Worm (Caenorhabditis elegans): Measurements from ENCODE around the gene wdr-48.

wdr-48 gene

ce11 chrIII:4542362-4542931, 36.2 kb upstream of the wdr-48 start, which contains the start of the genes mrps-34 and cisd-3.1 (continued):
- no peak for TF ChIP-seq fkh-8 (tag; optimal IDR thresholded peaks at IDR 0.05)
- TF ChIP-seq pag-3 (tag; optimal IDR thresholded peaks at IDR 0.05; ENCODE audit: borderline replicate concordance, insufficient read depth): no peak
- TF ChIP-seq lir-3 (tag; optimal IDR thresholded peaks at IDR 0.05; ENCODE audit: poor library complexity): no peak
- no peak for TF ChIP-seq nhr-11 (tag; optimal IDR thresholded peaks at IDR 0.05)
- TF ChIP-seq nhr-47 (tag; optimal IDR thresholded peaks at IDR 0.05): no peak
- no peak for TF ChIP-seq mab-9 (GFP tag; IDR thresholded peaks at IDR 0.05)
- TF ChIP-seq nhr-237 (tag; optimal IDR thresholded peaks at IDR 0.05): no peak
- no peak for TF ChIP-seq elt-2 (tag; optimal IDR thresholded peaks at IDR 0.05)
- TF ChIP-seq nhr-12 (tag; optimal IDR thresholded peaks at IDR 0.05): no peak
- no peak for TF ChIP-seq ceh-8 (GFP tag; optimal IDR thresholded peaks at IDR 0.05)
- no peak for TF ChIP-seq aly-2 (tag; optimal IDR thresholded peaks at IDR 0.05)
- no peak for TF ChIP-seq nhr-90 (tag; optimal IDR thresholded peaks at IDR 0.05; ENCODE audit: poor library complexity)
- TF ChIP-seq tlp-1 (tag; optimal IDR thresholded peaks at IDR 0.05): no peak
- TF ChIP-seq mep-1 (tag; optimal IDR thresholded peaks at IDR 0.05): no peak

ce11 chrIII:4544959-4545358, 33.7 kb upstream of the wdr-48 start, which contains the start of gene M88.3:
Gene M88.3 (minus strand): TSS chrIII:4545059.
- TF ChIP-seq lin-35 (GFP tag; optimal IDR thresholded peaks at IDR 0.05) (no peak), skn-1 (tag; optimal IDR thresholded peaks at IDR 0.05) (no peak), isw-1 (GFP tag; IDR thresholded peaks at IDR 0.05) (no peak), unc-62 (GFP tag; optimal IDR thresholded peaks at IDR 0.05) (no peak), ceh-82 (tag; optimal IDR thresholded peaks at IDR 0.05) (no peak), aly-2 (tag; optimal IDR thresholded peaks at IDR 0.05) (no peak), nhr-90 (tag; optimal IDR thresholded peaks at IDR 0.05; ENCODE audit: poor library complexity) (no peak), sup-37 (GFP tag; optimal IDR thresholded peaks at IDR 0.05) (no peak), ceh-88 (GFP tag; IDR thresholded peaks at IDR 0.05) (no peak), swsn-7 (tag; optimal IDR thresholded peaks at IDR 0.05) (no peak), ceh-90 (tag; optimal IDR thresholded peaks at IDR 0.05) (no peak), ceh-8 (GFP tag; optimal IDR thresholded peaks at IDR 0.05) (no peak), efl-1 (optimal IDR thresholded peaks at IDR 0.05) (no peak), efl-1 (GFP tag; optimal IDR thresholded peaks at IDR 0.05 in 1 of 2) (no peak), snpc-4 (tag; optimal IDR thresholded peaks at IDR 0.05) (no peak), C16A3.4 (tag; optimal IDR thresholded peaks at IDR 0.05) (no peak)

ce11 chrIII:4548739-4549138, 29.9 kb upstream of the wdr-48 start, which contains the start of gene M88.4:
Gene M88.4 (plus strand): TSS chrIII:4549039.
- TF ChIP-seq ets-5 (GFP tag; IDR thresholded peaks at IDR 0.05): no peak
- TF ChIP-seq fos-1 (tag; optimal IDR thresholded peaks at IDR 0.05): no peak
- TF ChIP-seq pqm-1 (tag; optimal IDR thresholded peaks at IDR 0.05): no peak
- no peak for TF ChIP-seq snu-23 (GFP tag; optimal IDR thresholded peaks at IDR 0.05)
- TF ChIP-seq unc-98 (GFP tag; IDR thresholded peaks at IDR 0.05): no peak
- TF ChIP-seq fkh-8 (tag; optimal IDR thresholded peaks at IDR 0.05): no peak
- TF ChIP-seq nhr-47 (tag; optimal IDR thresholded peaks at IDR 0.05): no peak
- no peak for TF ChIP-seq egl-13 (tag; optimal IDR thresholded peaks at IDR 0.05)
- TF ChIP-seq unc-86 (tag; optimal IDR thresholded peaks at IDR 0.05): no peak
- no peak for TF ChIP-seq mdl-1 (tag; optimal IDR thresholded peaks at IDR 0.05)
- TF ChIP-seq C16A3.4 (tag; optimal IDR thresholded peaks at IDR 0.05): no peak
- no peak for TF ChIP-seq mef-2 (tag; optimal IDR thresholded peaks at IDR 0.05)

ce11 chrIII:4551963-4552362, 26.7 kb upstream of the wdr-48 start:
- TF ChIP-seq aly-2 (tag; optimal IDR thresholded peaks at IDR 0.05) (no peak), unc-86 (tag; optimal IDR thresholded peaks at IDR 0.05) (no peak), F16B12.6 (tag; optimal IDR thresholded peaks at IDR 0.05) (no peak), efl-3 (GFP tag; optimal IDR thresholded peaks at IDR 0.05) (no peak), pqm-1 (tag; optimal IDR thresholded peaks at IDR 0.05) (no peak), nhr-77 (tag; optimal IDR thresholded peaks at IDR 0.05) (peak; percentile 83), fkh-8 (tag; optimal IDR thresholded peaks at IDR 0.05) (peak; percentile 69), sup-37 (GFP tag; optimal IDR thresholded peaks at IDR 0.05) (no peak), grh-1 (GFP tag; IDR thresholded peaks at IDR 0.05) (no peak), skn-1 (tag; optimal IDR thresholded peaks at IDR 0.05) (peak; percentile 67), irx-1 (tag; optimal IDR thresholded peaks at IDR 0.05) (peak; percentile 14), vab-15 (tag; optimal IDR thresholded peaks at IDR 0.05) (no peak), fkh-4 (tag; optimal IDR thresholded peaks at IDR 0.05; ENCODE audit: borderline replicate concordance) (no peak), unc-62 (GFP tag; optimal IDR thresholded peaks at IDR 0.05) (no peak), nhr-47 (tag; optimal IDR thresholded peaks at IDR 0.05) (peak; percentile 44), nhr-20 (tag; optimal IDR thresholded peaks at IDR 0.05) (peak; percentile 76), elt-2 (tag; optimal IDR thresholded peaks at IDR 0.05) (no peak), ceh-88 (GFP tag; IDR thresholded peaks at IDR 0.05) (no peak), lin-35 (GFP tag; optimal IDR thresholded peaks at IDR 0.05) (peak; percentile 65 to 71), egl-27 (tag; optimal IDR thresholded peaks at IDR 0.05) (peak; percentile 6 to 36), nhr-11 (tag; optimal IDR thresholded peaks at IDR 0.05) (no peak), unc-30 (tag; optimal IDR thresholded peaks at IDR 0.05) (no peak), ets-5 (GFP tag; IDR thresholded peaks at IDR 0.05) (no peak), snu-23 (GFP tag; optimal IDR thresholded peaks at IDR 0.05) (peak; percentile 82)

All from whole organism, L1 larva.